Worm (Caenorhabditis elegans): ENCODE measurements around the gene cdr-2.

ce11 chrV:12420843-12421242, 5.3 kb upstream of the cdr-2 start, which contains the start of gene C54D10.4:
- TF ChIP-seq scrt-1 (GFP tag; IDR thresholded peaks at IDR 0.05) = no peak
- no peak for TF ChIP-seq hnd-1 (tag; optimal IDR thresholded peaks at IDR 0.05)
- no peak for TF ChIP-seq tbx-37 (GFP tag; conservative IDR thresholded peaks at IDR 0.05)
- no peak for TF ChIP-seq ceh-13 (GFP tag; optimal IDR thresholded peaks at IDR 0.05)
- no peak for TF ChIP-seq ama-1 (optimal IDR thresholded peaks at IDR 0.05)
- no peak for TF ChIP-seq tbx-11 (GFP tag; IDR thresholded peaks at IDR 0.05)
- TF ChIP-seq ets-7 (tag; optimal IDR thresholded peaks at IDR 0.05) = no peak
- TF ChIP-seq sea-1 (GFP tag; conservative IDR thresholded peaks at IDR 0.05) = no peak
- no peak for TF ChIP-seq flt-1 (GFP tag; IDR thresholded peaks at IDR 0.05)

Data from whole organism, early embryonic.